Fruit fly (Drosophila melanogaster) whole organism, pupa: ENCODE measurements around the gene Osi15.

Experiments
- CG34367 ChIP-seq: fragments of 200-800 bp; sonication (Bioruptor generic); optimal IDR thresholded peaks from 2 replicates; lab custom pipeline; 2018; ENCODE audit warnings: missing biosample characterization, mild to moderate bottlenecking, missing genetic modification characterization
- CG4496 ChIP-seq: fragments of 200-800 bp; sonication (Bioruptor generic); IDR thresholded peaks from 3 replicates; pipeline ENCODE4 v1.3.6; 2022; ENCODE audit warnings: missing biosample characterization, missing genetic modification characterization

DNA sequence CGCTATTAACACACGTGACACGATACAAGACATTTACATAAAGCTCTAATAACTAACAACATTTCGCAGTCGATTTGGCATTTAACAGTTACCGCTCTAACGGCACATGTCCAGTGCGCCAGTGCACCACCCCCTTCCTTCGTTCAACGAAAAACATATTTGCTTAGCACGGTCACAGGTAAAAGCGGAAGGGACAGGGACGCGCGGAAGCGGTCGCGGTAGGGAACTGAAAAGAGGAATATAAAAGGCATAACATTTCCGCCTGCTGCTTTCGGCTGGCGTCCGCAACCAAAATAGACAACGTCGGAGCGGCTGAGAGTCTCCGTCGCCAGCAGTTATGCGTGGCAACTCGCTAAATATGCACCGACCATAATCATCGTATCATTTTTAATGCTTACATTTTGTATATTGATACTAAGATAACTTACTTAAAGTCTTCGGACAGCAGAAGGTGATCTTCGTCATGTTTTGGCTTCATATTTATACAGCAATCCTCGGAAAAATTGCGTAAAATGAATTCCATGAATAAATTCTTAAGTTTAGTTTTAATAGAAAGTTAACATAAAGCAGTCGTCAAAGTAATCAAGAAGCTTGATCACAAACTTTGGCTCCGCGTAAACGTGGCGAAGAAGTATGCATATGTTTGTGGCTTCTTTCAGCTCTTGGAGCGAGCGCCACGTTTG is 50.2 kb downstream of the Osi15 start:
- TF ChIP-seq CG34367 (tag; lab: Kevin White, UChicago) (peak; percentile 6), CG4496 (GFP tag; lab: Robert Waterston, UW) (0 out of 3 replicates have a peak, but pooled peaks have one; percentile 5)
